Worm (Caenorhabditis elegans) whole organism, L3 larva: ENCODE measurements around the gene Y32H12A.8.

Experiments
- R02D3.7 ChIP-seq: fragments of 150-350 bp; optimal IDR thresholded peaks from 2 replicates; lab custom pipeline; 2014; ENCODE audit warnings: missing biosample characterization, missing genetic modification characterization
- ZK546.5 ChIP-seq: sonication (generic microtip); optimal IDR thresholded peaks from 2 replicates; lab custom pipeline; 2017; ENCODE audit warnings: missing biosample characterization, missing genetic modification characterization
- aly-2 ChIP-seq: fragments of 150-350 bp; optimal IDR thresholded peaks from 2 replicates; lab custom pipeline; 2014; ENCODE audit warnings: missing biosample characterization, missing genetic modification characterization
- ama-1 ChIP-seq: fragments of 150-350 bp; optimal IDR thresholded peaks from 2 replicates; lab custom pipeline; 2018
- ceh-28 ChIP-seq: fragments of 150-350 bp; optimal IDR thresholded peaks from 2 replicates; lab custom pipeline; 2014; ENCODE audit warnings: missing biosample characterization, missing genetic modification reagents, missing genetic modification characterization
- ceh-82 ChIP-seq: fragments of 150-350 bp; optimal IDR thresholded peaks from 2 replicates; lab custom pipeline; 2014; ENCODE audit warnings: missing biosample characterization, missing genetic modification characterization
- daf-12 ChIP-seq: fragments of 150-350 bp; optimal IDR thresholded peaks from 2 replicates; lab custom pipeline; 2014; ENCODE audit warnings: missing biosample characterization, missing genetic modification reagents, missing genetic modification characterization
- egl-27 ChIP-seq: sonication (generic microtip); optimal IDR thresholded peaks from 4 replicates; lab custom pipeline; 2017; ENCODE audit warnings: missing biosample characterization, missing genetic modification reagents, missing genetic modification characterization
- egl-5 ChIP-seq: fragments of 150-350 bp; optimal IDR thresholded peaks from 2 replicates; lab custom pipeline; 2017; ENCODE audit warnings: missing biosample characterization, missing genetic modification reagents, missing genetic modification characterization, inconsistent platforms
- elt-2 ChIP-seq: sonication (generic microtip); optimal IDR thresholded peaks from 2 replicates; lab custom pipeline; 2016; ENCODE audit warnings: missing genetic modification reagents, mild to moderate bottlenecking, missing genetic modification characterization, missing compliant biosample characterization
- elt-3 ChIP-seq, 3 experiments: fragments of 150-350 bp in 1 of 3; sonication (generic microtip) in 2 of 3; optimal IDR thresholded peaks; 2 replicates in 2 of 3; 4 replicates in 1 of 3; lab custom pipeline; 2014 to 2017; ENCODE audit warnings: missing biosample characterization in 3 of 3, missing genetic modification characterization in 3 of 3
- fos-1 ChIP-seq: fragments of 150-350 bp; optimal IDR thresholded peaks from 2 replicates; lab custom pipeline; 2014; ENCODE audit warnings: missing biosample characterization, missing genetic modification characterization
- hmg-11 ChIP-seq: sonication (generic microtip); optimal IDR thresholded peaks from 2 replicates; lab custom pipeline; 2016; ENCODE audit warnings: missing genetic modification characterization, missing compliant biosample characterization
- lin-15B ChIP-seq: fragments of 150-350 bp; optimal IDR thresholded peaks from 2 replicates; lab custom pipeline; 2014; ENCODE audit warnings: missing biosample characterization, missing genetic modification characterization
- lin-39 ChIP-seq: fragments of 150-350 bp; optimal IDR thresholded peaks from 2 replicates; lab custom pipeline; 2018; ENCODE audit warnings: missing biosample characterization, missing genetic modification reagents, missing genetic modification characterization
- lsy-12 ChIP-seq: sonication (generic microtip); optimal IDR thresholded peaks from 2 replicates; lab custom pipeline; 2016; ENCODE audit warnings: mild to moderate bottlenecking, missing genetic modification characterization, missing compliant biosample characterization
- mdl-1 ChIP-seq: fragments of 150-350 bp; optimal IDR thresholded peaks from 2 replicates; lab custom pipeline; 2014; ENCODE audit warnings: missing biosample characterization, missing genetic modification characterization
- nfya-1 ChIP-seq: sonication (generic microtip); optimal IDR thresholded peaks from 2 replicates; lab custom pipeline; 2017; ENCODE audit warnings: missing genetic modification characterization, mild to moderate bottlenecking, missing compliant biosample characterization, antibody characterized with exemption, moderate library complexity; ENCODE audit not compliant: insufficient read depth
- nhr-11 ChIP-seq: fragments of 150-350 bp; optimal IDR thresholded peaks from 2 replicates; lab custom pipeline; 2014; ENCODE audit warnings: missing biosample characterization, missing genetic modification characterization
- nhr-12 ChIP-seq: fragments of 150-350 bp; optimal IDR thresholded peaks from 2 replicates; lab custom pipeline; 2014; ENCODE audit warnings: missing biosample characterization, missing genetic modification characterization
- nhr-23 ChIP-seq: fragments of 150-350 bp; optimal IDR thresholded peaks from 2 replicates; lab custom pipeline; 2014; ENCODE audit warnings: missing biosample characterization, missing genetic modification reagents, missing genetic modification characterization
- nhr-25 ChIP-seq: sonication (generic microtip); optimal IDR thresholded peaks from 2 replicates; lab custom pipeline; 2017; ENCODE audit warnings: missing biosample characterization, missing genetic modification characterization
- nhr-43 ChIP-seq: sonication (generic microtip); optimal IDR thresholded peaks from 2 replicates; lab custom pipeline; 2016; ENCODE audit warnings: mild to moderate bottlenecking, missing genetic modification characterization, missing compliant biosample characterization; ENCODE audit not compliant: poor library complexity, severe bottlenecking
- nhr-67 ChIP-seq: fragments of 150-350 bp; optimal IDR thresholded peaks from 2 replicates; lab custom pipeline; 2014; ENCODE audit warnings: missing biosample characterization, missing genetic modification characterization
- nhr-76 ChIP-seq: fragments of 150-350 bp; sonication (generic microtip); optimal IDR thresholded peaks from 5 replicates; lab custom pipeline; 2014; ENCODE audit warnings: missing biosample characterization, missing genetic modification characterization
- pha-4 ChIP-seq: fragments of 150-350 bp; optimal IDR thresholded peaks from 2 replicates; lab custom pipeline; 2014; ENCODE audit warnings: missing biosample characterization, missing genetic modification reagents, missing genetic modification characterization
- pqm-1 ChIP-seq: fragments of 150-350 bp; optimal IDR thresholded peaks from 2 replicates; lab custom pipeline; 2017; ENCODE audit warnings: missing biosample characterization, missing genetic modification characterization, inconsistent platforms
- skn-1 ChIP-seq: fragments of 150-350 bp; optimal IDR thresholded peaks from 2 replicates; lab custom pipeline; 2014; ENCODE audit warnings: missing biosample characterization, missing genetic modification characterization
- tbx-2 ChIP-seq: sonication (generic microtip); optimal IDR thresholded peaks from 2 replicates; lab custom pipeline; 2016; ENCODE audit warnings: mild to moderate bottlenecking, missing genetic modification characterization, missing compliant biosample characterization
- unc-39 ChIP-seq: sonication (generic microtip); optimal IDR thresholded peaks from 4 replicates; lab custom pipeline; 2017; ENCODE audit warnings: missing biosample characterization, missing genetic modification characterization
- ztf-11 ChIP-seq: fragments of 150-350 bp; optimal IDR thresholded peaks from 2 replicates; lab custom pipeline; 2014; ENCODE audit warnings: missing biosample characterization, missing genetic modification characterization
- ztf-4 ChIP-seq: fragments of 150-350 bp; optimal IDR thresholded peaks from 2 replicates; lab custom pipeline; 2014; ENCODE audit warnings: missing biosample characterization, missing genetic modification characterization

The Y32H12A.8 gene

ce11 chrIII:5422561-5423103 lies 16.8 kb upstream of the Y32H12A.8 start:
- TF ChIP-seq ztf-4 (no peak), mdl-1 (tag; lab: Kevin White, UChicago) (no peak), elt-2 (tag; lab: Kevin White, UChicago) (no peak), egl-5 (peak; percentile 12), ZK546.5 (tag; lab: Kevin White, UChicago) (no peak), pqm-1 (tag; lab: Kevin White, UChicago) (no peak), nhr-43 (no peak), unc-39 (tag; lab: Kevin White, UChicago) (no peak), pha-4 (tag; lab: Kevin White, UChicago) (no peak), nhr-67 (tag; lab: Kevin White, UChicago) (no peak), elt-3 (tag; optimal IDR thresholded peaks at IDR 0.05; lab: Kevin White, UChicago) (no peak), nhr-23 (tag; lab: Kevin White, UChicago) (peak; percentile 39)
- TF ChIP-seq, all 47 proteins: peak for 2

- TF ChIP-seq elt-2 (tag; lab: Kevin White, UChicago) = peak; percentile 66
- no peak for TF ChIP-seq lin-15B
- TF ChIP-seq nhr-25 (tag; lab: Kevin White, UChicago) = peak; percentile 86
- peak; percentile 13 for TF ChIP-seq egl-27 (tag; lab: Kevin White, UChicago)
- TF ChIP-seq nhr-11 (tag; lab: Kevin White, UChicago) = no peak
- no peak for TF ChIP-seq tbx-2 (tag; lab: Kevin White, UChicago)
- TF ChIP-seq lsy-12 (tag; lab: Kevin White, UChicago) = no peak
- TF ChIP-seq pqm-1 (tag; lab: Kevin White, UChicago) = peak; percentile 48
- no peak for TF ChIP-seq ceh-28
- no peak for TF ChIP-seq nhr-12 (tag; lab: Kevin White, UChicago)
- peak; percentile 67 for TF ChIP-seq nhr-43
- TF ChIP-seq hmg-11 (tag; lab: Kevin White, UChicago) = peak; percentile 25
- peak; percentile 45 for TF ChIP-seq nfya-1 (tag; lab: Kevin White, UChicago)
- TF ChIP-seq nhr-23 (tag; lab: Kevin White, UChicago) = peak; percentile 71
Observed at ce11 chrIII:5421406-5421805, 15.6 kb upstream of the Y32H12A.8 start.

ce11 chrIII:5420276-5420675 lies 14.4 kb upstream of the Y32H12A.8 start:
- TF ChIP-seq pha-4 (tag; lab: Kevin White, UChicago) (peak; percentile 91), hmg-11 (tag; lab: Kevin White, UChicago) (no peak), egl-27 (tag; lab: Kevin White, UChicago) (no peak), elt-2 (tag; lab: Kevin White, UChicago) (peak; percentile 72), skn-1 (tag; lab: Kevin White, UChicago) (no peak), nfya-1 (tag; lab: Kevin White, UChicago) (no peak), ama-1 (lab: Kevin White, UChicago) (no peak)

ce11 chrIII:5419527-5419926 lies 13.7 kb upstream of the Y32H12A.8 start:
- TF ChIP-seq ztf-11 (no peak), ama-1 (lab: Kevin White, UChicago) (peak; percentile 19), ceh-82 (tag; lab: Kevin White, UChicago) (no peak)

ce11 chrIII:5417921-5418320 lies 12.1 kb upstream of the Y32H12A.8 start:
- no peak for TF ChIP-seq nhr-67 (tag; lab: Kevin White, UChicago)
- peak; percentile 43 for TF ChIP-seq pha-4 (tag; lab: Kevin White, UChicago)

ce11 chrIII:5413680-5414079 lies 7.8 kb upstream of the Y32H12A.8 start, which contains the start of gene grl-22:
grl-22 (minus strand) TSS chrIII:5414011.
- no peak for TF ChIP-seq aly-2 (tag; lab: Kevin White, UChicago)
- no peak for TF ChIP-seq ceh-28
- TF ChIP-seq unc-39 (tag; lab: Kevin White, UChicago) = no peak
- TF ChIP-seq R02D3.7 (tag; lab: Kevin White, UChicago) = no peak
- no peak for TF ChIP-seq egl-27 (tag; lab: Kevin White, UChicago)
- TF ChIP-seq daf-12 = no peak
- TF ChIP-seq nhr-76 = no peak
- TF ChIP-seq ceh-82 (tag; lab: Kevin White, UChicago) = no peak
- no peak for TF ChIP-seq lin-39 (tag; lab: Kevin White, UChicago)
- no peak for TF ChIP-seq nfya-1 (tag; lab: Kevin White, UChicago)
- TF ChIP-seq nhr-23 (tag; lab: Kevin White, UChicago) = no peak
- TF ChIP-seq tbx-2 (tag; lab: Kevin White, UChicago) = no peak
- no peak for TF ChIP-seq pqm-1 (tag; lab: Kevin White, UChicago)
- TF ChIP-seq nhr-12 (tag; lab: Kevin White, UChicago) = no peak
- TF ChIP-seq fos-1 (tag; lab: Kevin White, UChicago) = no peak
- TF ChIP-seq pha-4 (tag; lab: Kevin White, UChicago) = no peak
- TF ChIP-seq nhr-25 (tag; lab: Kevin White, UChicago) = no peak
